Fruit fly (Drosophila melanogaster): Measurements from ENCODE around the gene Cyp304a1.
A peak's percentile ranks its signal among the peaks of the same experiment; 100 is the strongest.

Gene Cyp304a1

dm6 chr3R:12981334-12982166 lies 18.0 kb downstream of the Cyp304a1 start (continued):
- TF ChIP-seq CrebB (tag; optimal IDR thresholded peaks at IDR 0.05): no peak
- TF ChIP-seq org-1 (GFP tag; optimal IDR thresholded peaks at IDR 0.05): peak; percentile 37
- TF ChIP-seq CG12071 (GFP tag; optimal IDR thresholded peaks at IDR 0.05): peak; percentile 16
- 0 out of 2 replicates have a peak, but pooled peaks have one; percentile 27 for TF ChIP-seq al (GFP tag; IDR thresholded peaks at IDR 0.05)
- TF ChIP-seq rib (GFP tag; IDR thresholded peaks at IDR 0.05): no peak
- peak in 2 of 3 experiments; percentile 65 to 68 for TF ChIP-seq lola (GFP tag; optimal IDR thresholded peaks at IDR 0.05)
- TF ChIP-seq CG11504 (tag; optimal IDR thresholded peaks at IDR 0.05): peak; percentile 85
- peak; percentile 52; the same call in 1 of the 2 replicates for TF ChIP-seq CG14667 (GFP tag; IDR thresholded peaks at IDR 0.05)
- no peak for TF ChIP-seq sens-2 (GFP tag; IDR thresholded peaks at IDR 0.05)
- peak; percentile 61 for TF ChIP-seq tap (tag; optimal IDR thresholded peaks at IDR 0.05)
- TF ChIP-seq sim (GFP tag; IDR thresholded peaks at IDR 0.05): peak; percentile 53
- TF ChIP-seq Max (GFP tag; optimal IDR thresholded peaks at IDR 0.05): peak; percentile 35
- TF ChIP-seq ATbp (GFP tag; optimal IDR thresholded peaks at IDR 0.05): peak; percentile 54
- TF ChIP-seq CG31441 (GFP tag; IDR thresholded peaks at IDR 0.05): no peak; the same call in 1 of the 2 replicates
- TF ChIP-seq NFAT (GFP tag; IDR thresholded peaks at IDR 0.05): 0 out of 2 replicates have a peak, but pooled peaks have one; percentile 13
- peak; percentile 58 for TF ChIP-seq CG10654 (GFP tag; optimal IDR thresholded peaks at IDR 0.05)
- TF ChIP-seq sc (optimal IDR thresholded peaks at IDR 0.05): no peak
- no peak for TF ChIP-seq sc (GFP tag; optimal IDR thresholded peaks at IDR 0.05)
- peak; percentile 36 for TF ChIP-seq CG12155 (GFP tag; optimal IDR thresholded peaks at IDR 0.05)
- TF ChIP-seq prd (optimal IDR thresholded peaks at IDR 0.05): no peak
- TF ChIP-seq prd (GFP tag; IDR thresholded peaks at IDR 0.05): peak; percentile 36; the same call in 2 of the 3 replicates
- peak; percentile 61 for TF ChIP-seq CG8388 (GFP tag; optimal IDR thresholded peaks at IDR 0.05)
- TF ChIP-seq ara (GFP tag; IDR thresholded peaks at IDR 0.05): peak; percentile 60
- peak; percentile 81 for TF ChIP-seq lab (GFP tag; optimal IDR thresholded peaks at IDR 0.05)
- TF ChIP-seq NC2β (GFP tag; optimal IDR thresholded peaks at IDR 0.05): no peak
- no peak for TF ChIP-seq gfzf (GFP tag; optimal IDR thresholded peaks at IDR 0.05)
- no peak for TF ChIP-seq CG17912 (GFP tag; optimal IDR thresholded peaks at IDR 0.05)
- no peak for TF ChIP-seq CG9609 (GFP tag; optimal IDR thresholded peaks at IDR 0.05)
- no peak; the same call in 1 of the 2 replicates for TF ChIP-seq CG10321 (GFP tag; IDR thresholded peaks at IDR 0.05)
- TF ChIP-seq ERR (GFP tag; optimal IDR thresholded peaks at IDR 0.05): no peak
- peak; percentile 60 for TF ChIP-seq slbo (GFP tag; IDR thresholded peaks at IDR 0.05)
- TF ChIP-seq CoRest (tag; optimal IDR thresholded peaks at IDR 0.05): peak; percentile 83
- TF ChIP-seq D19A (tag; optimal IDR thresholded peaks at IDR 0.05): peak; percentile 60
- TF ChIP-seq CG3847 (GFP tag; IDR thresholded peaks at IDR 0.05): no peak
- TF ChIP-seq pb (GFP tag; optimal IDR thresholded peaks at IDR 0.05): no peak
- TF ChIP-seq Drgx (GFP tag; IDR thresholded peaks at IDR 0.05): peak; percentile 59
- peak; percentile 70 for TF ChIP-seq CG15011 (GFP tag; optimal IDR thresholded peaks at IDR 0.05)
- TF ChIP-seq gro (GFP tag; optimal IDR thresholded peaks at IDR 0.05): no peak
- no peak for TF ChIP-seq Hr39 (optimal IDR thresholded peaks at IDR 0.05)
- TF ChIP-seq Nf-YC (tag; optimal IDR thresholded peaks at IDR 0.05): peak; percentile 52
- TF ChIP-seq Dll (GFP tag; IDR thresholded peaks at IDR 0.05; ENCODE audit: partially characterized antibody): no peak
- peak; percentile 38; the same call in 1 of the 2 replicates for TF ChIP-seq CG14014 (GFP tag; IDR thresholded peaks at IDR 0.05)
- no peak; the same call in 1 of the 2 replicates for TF ChIP-seq MBD-R2 (GFP tag; IDR thresholded peaks at IDR 0.05)
- peak; percentile 40 for TF ChIP-seq odd (GFP tag; optimal IDR thresholded peaks at IDR 0.05)
- peak; percentile 38 to 41 for TF ChIP-seq dpn (GFP tag; optimal IDR thresholded peaks at IDR 0.05)
- TF ChIP-seq tna (GFP tag; IDR thresholded peaks at IDR 0.05; ENCODE audit: partially characterized antibody): no peak
- TF ChIP-seq eve (GFP tag; optimal IDR thresholded peaks at IDR 0.05): no peak
- peak; percentile 69 for TF ChIP-seq Rfx (GFP tag; IDR thresholded peaks at IDR 0.05)
- peak; percentile 25; the same call in 1 of the 2 replicates for TF ChIP-seq gsb (GFP tag; IDR thresholded peaks at IDR 0.05)
- TF ChIP-seq Atf-2 (GFP tag; optimal IDR thresholded peaks at IDR 0.05): peak; percentile 33
